Worm (Caenorhabditis elegans): ENCODE results near the gene T05G5.4.

The T05G5.4 gene

ce11 chrIII:9786776-9787175 lies 38.0 kb downstream of the T05G5.4 start (continued):
- TF ChIP-seq lin-29 (GFP tag; IDR thresholded peaks at IDR 0.05) (no peak), rbr-2 (tag; optimal IDR thresholded peaks at IDR 0.05) (no peak), F26F4.8 (GFP tag; conservative IDR thresholded peaks at IDR 0.05) (no peak), mes-2 (tag; optimal IDR thresholded peaks at IDR 0.05; ENCODE audit: poor library complexity, severe bottlenecking) (no peak), daf-16 (GFP tag; optimal IDR thresholded peaks at IDR 0.05) (no peak), daf-16 (tag; optimal IDR thresholded peaks at IDR 0.05) (peak; percentile 33), lin-15B (tag; optimal IDR thresholded peaks at IDR 0.05) (no peak), fkh-10 (GFP tag; optimal IDR thresholded peaks at IDR 0.05) (no peak), duxl-1 (tag; optimal IDR thresholded peaks at IDR 0.05; ENCODE audit: poor library complexity) (no peak), madf-5 (GFP tag; IDR thresholded peaks at IDR 0.05) (no peak), T26A8.4 (GFP tag; IDR thresholded peaks at IDR 0.05) (no peak), zfp-3 (GFP tag; conservative IDR thresholded peaks at IDR 0.05) (no peak), nhr-102 (tag; optimal IDR thresholded peaks at IDR 0.05) (no peak), nhr-28 (tag; optimal IDR thresholded peaks at IDR 0.05) (peak; percentile 40), pqm-1 (tag; optimal IDR thresholded peaks at IDR 0.05) (peak; percentile 88), hif-1 (tag; optimal IDR thresholded peaks at IDR 0.05) (no peak), unc-130 (GFP tag; optimal IDR thresholded peaks at IDR 0.05) (no peak), F44E2.7 (GFP tag; IDR thresholded peaks at IDR 0.05) (no peak), nhr-6 (tag; optimal IDR thresholded peaks at IDR 0.05) (no peak), skn-1 (tag; optimal IDR thresholded peaks at IDR 0.05) (no peak), nhr-237 (tag; optimal IDR thresholded peaks at IDR 0.05) (no peak), lin-1 (GFP tag; IDR thresholded peaks at IDR 0.05) (no peak), ztf-11 (tag; optimal IDR thresholded peaks at IDR 0.05) (no peak), lsy-2 (tag; optimal IDR thresholded peaks at IDR 0.05) (peak in 1 of 2 experiments; percentile 10), ceh-32 (tag; optimal IDR thresholded peaks at IDR 0.05; ENCODE audit: poor library complexity) (no peak), lin-39 (tag; optimal IDR thresholded peaks at IDR 0.05) (no peak), zfp-2 (tag; optimal IDR thresholded peaks at IDR 0.05) (no peak), nhr-25 (tag; optimal IDR thresholded peaks at IDR 0.05; ENCODE audit: borderline replicate concordance, insufficient read depth) (no peak), ama-1 (optimal IDR thresholded peaks at IDR 0.05) (no peak), lir-3 (tag; optimal IDR thresholded peaks at IDR 0.05) (no peak), Y75B8A.6 (GFP tag; IDR thresholded peaks at IDR 0.05) (no peak), lim-7 (GFP tag; IDR thresholded peaks at IDR 0.05) (no peak), dve-1 (tag; optimal IDR thresholded peaks at IDR 0.05; ENCODE audit: insufficient read depth) (peak; percentile 54), unc-62 (GFP tag; optimal IDR thresholded peaks at IDR 0.05 in 1 of 2) (no peak), unc-62 (tag; optimal IDR thresholded peaks at IDR 0.05) (no peak), daf-19 (GFP tag; conservative IDR thresholded peaks at IDR 0.05) (no peak), attf-4 (tag; optimal IDR thresholded peaks at IDR 0.05) (no peak), snpc-4 (tag; optimal IDR thresholded peaks at IDR 0.05) (no peak), vab-7 (GFP tag; IDR thresholded peaks at IDR 0.05) (no peak), arid-1 (GFP tag; conservative IDR thresholded peaks at IDR 0.05) (no peak), lin-38 (GFP tag; IDR thresholded peaks at IDR 0.05) (0 out of 2 replicates have a peak, but pooled peaks have one; percentile 31)

- TF ChIP-seq hif-1 (tag; optimal IDR thresholded peaks at IDR 0.05) (no peak), mep-1 (tag; optimal IDR thresholded peaks at IDR 0.05) (no peak), cey-2 (tag; optimal IDR thresholded peaks at IDR 0.05; ENCODE audit: borderline replicate concordance, insufficient read depth) (no peak), Y75B8A.6 (GFP tag; IDR thresholded peaks at IDR 0.05) (no peak), T26A8.4 (GFP tag; IDR thresholded peaks at IDR 0.05) (no peak), arid-1 (GFP tag; conservative IDR thresholded peaks at IDR 0.05) (no peak), Y48G9A.11 (GFP tag; IDR thresholded peaks at IDR 0.05) (no peak), lin-39 (tag; optimal IDR thresholded peaks at IDR 0.05) (no peak), nhr-11 (tag; optimal IDR thresholded peaks at IDR 0.05) (no peak), aha-1 (tag) (no peak), ZK546.5 (tag; optimal IDR thresholded peaks at IDR 0.05) (no peak), madf-9 (GFP tag; conservative IDR thresholded peaks at IDR 0.05) (no peak), dmd-8 (GFP tag; IDR thresholded peaks at IDR 0.05) (no peak), daf-8 (GFP tag; IDR thresholded peaks at IDR 0.05) (no peak), unc-39 (tag; optimal IDR thresholded peaks at IDR 0.05) (no peak), D1046.2 (GFP tag; IDR thresholded peaks at IDR 0.05) (no peak), F10B5.3 (tag; optimal IDR thresholded peaks at IDR 0.05) (no peak)
Observed at ce11 chrIII:9789083-9789482, 40.3 kb downstream of the T05G5.4 start.
